Worm (Caenorhabditis elegans): ENCODE data around the gene lys-10.

DNA sequence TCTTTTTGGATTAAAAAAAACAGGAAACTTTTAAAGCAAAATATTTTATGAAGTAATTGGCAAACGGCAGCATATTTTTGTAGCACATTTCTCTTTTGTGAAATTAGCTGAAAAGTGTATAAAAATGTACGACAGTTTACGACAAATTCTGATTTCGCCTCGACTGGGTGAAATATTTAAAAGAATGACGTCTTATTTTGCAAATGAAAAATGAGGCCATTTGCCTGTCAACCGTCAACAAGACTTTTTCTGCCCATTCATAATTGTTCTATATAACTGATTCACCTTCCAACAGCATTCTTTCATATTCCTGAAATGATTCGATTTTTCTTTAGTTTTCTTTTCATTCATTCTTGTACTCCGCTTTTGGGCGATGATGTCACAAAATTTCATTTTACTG lies 23.0 kb downstream of the lys-10 start, which contains the start of the genes F17E9.2 and col-116:
- TF ChIP-seq ama-1 (optimal IDR thresholded peaks at IDR 0.05) (no peak), elt-2 (tag; optimal IDR thresholded peaks at IDR 0.05) (no peak), nhr-77 (tag; optimal IDR thresholded peaks at IDR 0.05) (no peak), mml-1 (tag; optimal IDR thresholded peaks at IDR 0.05) (no peak), fos-1 (tag; optimal IDR thresholded peaks at IDR 0.05) (no peak), ztf-11 (tag; optimal IDR thresholded peaks at IDR 0.05) (no peak), egl-27 (tag; optimal IDR thresholded peaks at IDR 0.05) (no peak), nhr-237 (tag; optimal IDR thresholded peaks at IDR 0.05) (no peak), lsy-12 (tag; optimal IDR thresholded peaks at IDR 0.05) (no peak), fkh-10 (GFP tag; optimal IDR thresholded peaks at IDR 0.05) (no peak), ceh-28 (tag; optimal IDR thresholded peaks at IDR 0.05) (no peak), skn-1 (tag; optimal IDR thresholded peaks at IDR 0.05) (no peak)
